Fruit fly (Drosophila melanogaster) whole organism, embryonic: ENCODE results near the gene CG10140.

Experiments used
- CG10543 ChIP-seq: fragments of 200-800 bp; sonication (Bioruptor generic); optimal IDR thresholded peaks from 3 replicates; lab custom pipeline; 2017; ENCODE audit warnings: missing biosample characterization, mild to moderate bottlenecking, missing genetic modification characterization, moderate library complexity
- CG11247 ChIP-seq: fragments of 200-800 bp; sonication (Bioruptor generic); IDR thresholded peaks from 2 replicates; pipeline ENCODE4 v1.3.6; 2022; ENCODE audit warnings: missing biosample characterization, missing genetic modification characterization
- CG14014 ChIP-seq: fragments of 200-800 bp; sonication (Bioruptor generic); IDR thresholded peaks from 2 replicates; pipeline ENCODE4 v1.3.6; 2022; ENCODE audit warnings: missing biosample characterization, missing genetic modification characterization
- CG1529 ChIP-seq: fragments of 200-800 bp; sonication (Bioruptor generic); optimal IDR thresholded peaks from 3 replicates; lab custom pipeline; 2018; ENCODE audit warnings: missing biosample characterization, missing genetic modification characterization
- CG15514 ChIP-seq: fragments of 200-800 bp; sonication (Bioruptor generic); optimal IDR thresholded peaks from 3 replicates; lab custom pipeline; 2017; ENCODE audit warnings: missing biosample characterization, missing genetic modification characterization, mild to moderate bottlenecking, moderate library complexity, missing genetic modification reagents
- CG18262 ChIP-seq: fragments of 200-800 bp; optimal IDR thresholded peaks from 3 replicates; lab custom pipeline; 2019; ENCODE audit warnings: missing biosample characterization, mild to moderate bottlenecking, missing genetic modification characterization, moderate library complexity
- CG2129 ChIP-seq: fragments of 200-800 bp; sonication (Bioruptor generic); IDR thresholded peaks from 2 replicates; pipeline ENCODE4 v1.3.6; 2022; ENCODE audit warnings: missing biosample characterization, missing genetic modification characterization; ENCODE audit not compliant: partially characterized antibody
- CG32767 ChIP-seq: fragments of 200-800 bp; sonication (Bioruptor generic); IDR thresholded peaks from 2 replicates; pipeline ENCODE4 v1.3.6; 2022; ENCODE audit warnings: missing biosample characterization, missing genetic modification characterization
- CG34422 ChIP-seq: fragments of 200-800 bp; sonication (Bioruptor generic); IDR thresholded peaks from 3 replicates; pipeline ENCODE4 v1.3.6; 2022; ENCODE audit warnings: missing biosample characterization, missing genetic modification characterization
- CG4617 ChIP-seq: fragments of 200-800 bp; sonication (Bioruptor generic); optimal IDR thresholded peaks from 3 replicates; lab custom pipeline; 2016; ENCODE audit warnings: missing biosample characterization, missing genetic modification characterization, borderline replicate concordance
- CG5245 ChIP-seq: fragments of 200-800 bp; sonication (Bioruptor generic); optimal IDR thresholded peaks from 3 replicates; lab custom pipeline; 2016; ENCODE audit warnings: missing biosample characterization, missing genetic modification characterization
- CG6791 ChIP-seq: fragments of 200-800 bp; sonication (Bioruptor generic); IDR thresholded peaks from 3 replicates; pipeline ENCODE4 v1.3.6; 2022; ENCODE audit warnings: missing biosample characterization, missing genetic modification characterization; ENCODE audit not compliant: partially characterized antibody
- CG7928 ChIP-seq: fragments of 200-800 bp; sonication (Bioruptor generic); optimal IDR thresholded peaks from 2 replicates; lab custom pipeline; 2017; ENCODE audit warnings: missing biosample characterization, mild to moderate bottlenecking, missing genetic modification characterization
- CG8765 ChIP-seq: fragments of 200-800 bp; sonication (Bioruptor generic); IDR thresholded peaks from 2 replicates; pipeline ENCODE4 v1.3.6; 2022; ENCODE audit warnings: missing biosample characterization, missing genetic modification characterization
- CG9215 ChIP-seq: fragments of 200-800 bp; sonication (Bioruptor generic); IDR thresholded peaks from 2 replicates; pipeline ENCODE4 v1.3.6; 2022; ENCODE audit warnings: missing biosample characterization, missing genetic modification characterization
- CG9727 ChIP-seq: fragments of 200-800 bp; sonication (Bioruptor generic); optimal IDR thresholded peaks from 3 replicates; lab custom pipeline; 2017; ENCODE audit warnings: missing biosample characterization, mild to moderate bottlenecking, missing genetic modification characterization
- CG9932 ChIP-seq: fragments of 200-800 bp; sonication (Bioruptor generic); IDR thresholded peaks from 2 replicates; pipeline ENCODE4 v1.3.6; 2022; ENCODE audit warnings: missing biosample characterization, missing genetic modification characterization
- D ChIP-seq, 2 experiments: fragments of 200-800 bp in 1 of 2; fragments of >200 bp in 1 of 2; sonication (Bioruptor generic) in 1 of 2; optimal IDR thresholded peaks; 2 replicates in 1 of 2; 3 replicates in 1 of 2; lab custom pipeline; 2017; ENCODE audit warnings: mild to moderate bottlenecking in 1 of 2, missing biosample characterization in 1 of 2, missing genetic modification characterization in 1 of 2, missing genetic modification reagents in 1 of 2
- Dbx ChIP-seq: fragments of 200-800 bp; sonication (Bioruptor generic); IDR thresholded peaks from 3 replicates; pipeline ENCODE4 v1.3.6; 2022; ENCODE audit warnings: missing biosample characterization, missing genetic modification characterization
- Doc3 ChIP-seq: fragments of 200-800 bp; sonication (Bioruptor generic); IDR thresholded peaks from 3 replicates; pipeline ENCODE4 v1.3.6; 2022; ENCODE audit warnings: missing biosample characterization, missing genetic modification characterization; ENCODE audit not compliant: partially characterized antibody
- ERR ChIP-seq: fragments of 200-800 bp; sonication (Bioruptor generic); optimal IDR thresholded peaks from 2 replicates; lab custom pipeline; 2016; ENCODE audit warnings: missing biosample characterization, missing genetic modification characterization
- Eip74EF ChIP-seq, 2 experiments: fragments of 200-800 bp in 1 of 2; fragments of >200 bp in 1 of 2; sonication (Bioruptor generic) in 1 of 2; optimal IDR thresholded peaks; 2 replicates each; lab custom pipeline; 2017 to 2019; ENCODE audit warnings: missing biosample characterization in 2 of 2, missing genetic modification characterization in 2 of 2, mild to moderate bottlenecking in 1 of 2, moderate library complexity in 1 of 2
- Ets97D ChIP-seq: fragments of 200-800 bp; sonication (Bioruptor generic); optimal IDR thresholded peaks from 3 replicates; lab custom pipeline; 2016; ENCODE audit warnings: missing biosample characterization, missing genetic modification characterization
- HLH4C ChIP-seq: fragments of 200-800 bp; sonication (Bioruptor generic); IDR thresholded peaks from 3 replicates; pipeline ENCODE4 v1.3.6; 2022; ENCODE audit warnings: missing biosample characterization, missing genetic modification characterization; ENCODE audit not compliant: partially characterized antibody
- Hr3 ChIP-seq: fragments of 200-800 bp; sonication (Bioruptor generic); optimal IDR thresholded peaks from 3 replicates; lab custom pipeline; 2016; ENCODE audit warnings: missing biosample characterization, missing genetic modification characterization
- Hr39 ChIP-seq: fragments of >200 bp; optimal IDR thresholded peaks from 2 replicates; lab custom pipeline; 2017
- Sin3A ChIP-seq: fragments of >200 bp; optimal IDR thresholded peaks from 2 replicates; lab custom pipeline; 2018
- YL-1 ChIP-seq: fragments of 200-800 bp; sonication (Bioruptor generic); optimal IDR thresholded peaks from 3 replicates; lab custom pipeline; 2017; ENCODE audit warnings: missing biosample characterization, mild to moderate bottlenecking, missing genetic modification characterization
- ab ChIP-seq: fragments of 200-800 bp; sonication (Bioruptor generic); optimal IDR thresholded peaks from 2 replicates; lab custom pipeline; 2016; ENCODE audit warnings: missing biosample characterization, missing genetic modification characterization
- bbx ChIP-seq: fragments of 200-800 bp; sonication (Bioruptor generic); IDR thresholded peaks from 2 replicates; pipeline ENCODE4 v1.3.6; 2022; ENCODE audit warnings: missing biosample characterization, missing genetic modification characterization; ENCODE audit not compliant: partially characterized antibody
- cwo ChIP-seq: fragments of 200-800 bp; sonication (Bioruptor generic); optimal IDR thresholded peaks from 3 replicates; lab custom pipeline; 2017; ENCODE audit warnings: missing biosample characterization, missing genetic modification characterization, mild to moderate bottlenecking, moderate library complexity, missing genetic modification reagents
- en ChIP-seq: fragments of 200-800 bp; sonication (Bioruptor generic); optimal IDR thresholded peaks from 2 replicates; lab custom pipeline; 2016; ENCODE audit warnings: missing biosample characterization, missing genetic modification characterization
- grau ChIP-seq: fragments of 200-800 bp; optimal IDR thresholded peaks from 3 replicates; lab custom pipeline; 2019; ENCODE audit warnings: missing biosample characterization, mild to moderate bottlenecking, missing genetic modification characterization, moderate library complexity
- gsb-n ChIP-seq: fragments of 200-800 bp; sonication (Bioruptor generic); optimal IDR thresholded peaks from 3 replicates; lab custom pipeline; 2018; ENCODE audit warnings: missing biosample characterization, mild to moderate bottlenecking, missing genetic modification characterization
- hb ChIP-seq: fragments of 200-800 bp; sonication (Bioruptor generic); IDR thresholded peaks from 3 replicates; pipeline ENCODE4 v1.3.6; 2022; ENCODE audit warnings: missing biosample characterization, missing genetic modification characterization; ENCODE audit not compliant: partially characterized antibody
- inv ChIP-seq: fragments of 200-800 bp; sonication (Bioruptor generic); IDR thresholded peaks from 2 replicates; pipeline ENCODE4 v1.3.6; 2022; ENCODE audit warnings: missing biosample characterization, missing genetic modification characterization; ENCODE audit not compliant: partially characterized antibody
- kay ChIP-seq: fragments of 200-800 bp; sonication (Bioruptor generic); optimal IDR thresholded peaks from 2 replicates; lab custom pipeline; 2016; ENCODE audit warnings: missing biosample characterization, missing genetic modification characterization
- knrl ChIP-seq: fragments of 200-800 bp; sonication (Bioruptor generic); IDR thresholded peaks from 3 replicates; pipeline ENCODE4 v1.3.6; 2022; ENCODE audit warnings: missing biosample characterization, missing genetic modification characterization; ENCODE audit not compliant: partially characterized antibody
- lab ChIP-seq: fragments of 200-800 bp; sonication (Bioruptor generic); optimal IDR thresholded peaks from 3 replicates; lab custom pipeline; 2017; ENCODE audit warnings: missing biosample characterization, missing genetic modification characterization, mild to moderate bottlenecking, moderate library complexity, missing genetic modification reagents
- nmo ChIP-seq: fragments of 200-800 bp; sonication (Bioruptor generic); optimal IDR thresholded peaks from 2 replicates; lab custom pipeline; 2018; ENCODE audit warnings: missing biosample characterization, mild to moderate bottlenecking, missing genetic modification characterization, moderate library complexity
- phol ChIP-seq: fragments of 200-800 bp; sonication (Bioruptor generic); optimal IDR thresholded peaks from 3 replicates; lab custom pipeline; 2018; ENCODE audit warnings: missing biosample characterization, mild to moderate bottlenecking, missing genetic modification characterization, moderate library complexity
- scrt ChIP-seq: fragments of 200-800 bp; sonication (Bioruptor generic); optimal IDR thresholded peaks from 2 replicates; lab custom pipeline; 2018; ENCODE audit warnings: missing biosample characterization, mild to moderate bottlenecking, missing genetic modification characterization, moderate library complexity
- stwl ChIP-seq: fragments of 200-800 bp; sonication (Bioruptor generic); optimal IDR thresholded peaks from 3 replicates; lab custom pipeline; 2018; ENCODE audit warnings: missing biosample characterization, mild to moderate bottlenecking, missing genetic modification characterization, moderate library complexity
- tll ChIP-seq, 2 experiments: fragments of 200-800 bp in 1 of 2; fragments of >200 bp in 1 of 2; sonication (Bioruptor generic) in 1 of 2; optimal IDR thresholded peaks; 2 replicates each; lab custom pipeline; 2017 to 2019; ENCODE audit warnings: missing biosample characterization in 2 of 2, missing genetic modification characterization in 2 of 2, mild to moderate bottlenecking in 1 of 2, moderate library complexity in 1 of 2
- trem ChIP-seq: fragments of 200-800 bp; optimal IDR thresholded peaks from 3 replicates; lab custom pipeline; 2019; ENCODE audit warnings: missing biosample characterization, mild to moderate bottlenecking, missing genetic modification characterization, moderate library complexity
- unpg ChIP-seq: fragments of 200-800 bp; sonication (Bioruptor generic); optimal IDR thresholded peaks from 3 replicates; lab custom pipeline; 2018; ENCODE audit warnings: missing biosample characterization, mild to moderate bottlenecking, missing genetic modification characterization, moderate library complexity
- zen2 ChIP-seq: fragments of 200-800 bp; sonication (Bioruptor generic); IDR thresholded peaks from 3 replicates; pipeline ENCODE4 v1.3.6; 2022; ENCODE audit warnings: missing biosample characterization, missing genetic modification characterization; ENCODE audit not compliant: partially characterized antibody

CG10140 gene

dm6 chr3L:13412200-13412885 lies 27.9 kb downstream of the CG10140 start, which contains the start of the genes CG10222 and flr (continued):
- TF ChIP-seq CG4617 (GFP tag; lab: Kevin White, UChicago), result peak; percentile 15
- no peak for TF ChIP-seq scrt (GFP tag; lab: Kevin White, UChicago)
- peak; percentile 69 for TF ChIP-seq hb
- TF ChIP-seq CG9215 (GFP tag; lab: Robert Waterston, UW), result 0 out of 2 replicates have a peak, but pooled peaks have one; percentile 8
- no peak for TF ChIP-seq cwo (GFP tag; lab: Kevin White, UChicago)
- no peak for TF ChIP-seq unpg (GFP tag; lab: Kevin White, UChicago)
- TF ChIP-seq zen2 (GFP tag; lab: Robert Waterston, UW), result 0 out of 3 replicates have a peak, but pooled peaks have one; percentile 10
- peak; percentile 53 for TF ChIP-seq nmo (GFP tag; lab: Kevin White, UChicago)
- TF ChIP-seq CG32767 (GFP tag; lab: Robert Waterston, UW), result no peak
- no peak for TF ChIP-seq CG7928 (GFP tag; lab: Kevin White, UChicago)
- peak; percentile 64 for TF ChIP-seq inv (GFP tag; lab: Robert Waterston, UW)
- peak; percentile 82 for TF ChIP-seq HLH4C (GFP tag; lab: Robert Waterston, UW)
- peak; percentile 6 for TF ChIP-seq grau
- TF ChIP-seq lab, result peak; percentile 20
- TF ChIP-seq CG18262 (tag; lab: Kevin White, UChicago), result peak; percentile 32
- no peak for TF ChIP-seq tll (GFP tag; optimal IDR thresholded peaks at IDR 0.05; lab: Kevin White, UChicago)
- no peak for TF ChIP-seq CG34422
- peak; percentile 68; the same call in 2 of the 3 replicates for TF ChIP-seq Doc3 (GFP tag; lab: Robert Waterston, UW)
- peak; percentile 41 for TF ChIP-seq trem (tag; lab: Kevin White, UChicago)
- peak; percentile 17 for TF ChIP-seq CG9727
- peak; percentile 11 for TF ChIP-seq gsb-n
- TF ChIP-seq CG5245 (GFP tag; lab: Kevin White, UChicago), result no peak
- TF ChIP-seq CG10543 (GFP tag; lab: Kevin White, UChicago), result peak; percentile 30
- TF ChIP-seq Dbx (GFP tag; lab: Robert Waterston, UW), result peak; percentile 42; the same call in 1 of the 3 replicates
- no peak for TF ChIP-seq ERR (GFP tag; lab: Kevin White, UChicago)
- TF ChIP-seq phol (tag; lab: Kevin White, UChicago), result peak; percentile 36
- TF ChIP-seq Ets97D (GFP tag; lab: Kevin White, UChicago), result peak; percentile 13
- TF ChIP-seq Sin3A (lab: Kevin White, UChicago), result peak; percentile 3
- peak; percentile 70 for TF ChIP-seq D (optimal IDR thresholded peaks at IDR 0.05; lab: Kevin White, UChicago)
- TF ChIP-seq D (GFP tag; optimal IDR thresholded peaks at IDR 0.05; lab: Kevin White, UChicago), result peak; percentile 27
- TF ChIP-seq Hr39 (lab: Kevin White, UChicago), result no peak
- TF ChIP-seq kay (GFP tag; lab: Kevin White, UChicago), result peak; percentile 24
- TF ChIP-seq ab, result no peak
- TF ChIP-seq CG2129 (GFP tag; lab: Robert Waterston, UW), result peak; percentile 46; the same call in 1 of the 2 replicates
- no peak for TF ChIP-seq CG8765
- peak; percentile 67 for TF ChIP-seq bbx (GFP tag; lab: Robert Waterston, UW)
- no peak for TF ChIP-seq CG14014 (GFP tag; lab: Robert Waterston, UW)
- TF ChIP-seq CG6791, result peak; percentile 75; the same call in 2 of the 3 replicates
- TF ChIP-seq CG1529 (GFP tag; lab: Kevin White, UChicago), result no peak
- TF ChIP-seq YL-1, result peak; percentile 1
- peak; percentile 56 for TF ChIP-seq CG9932 (GFP tag; lab: Robert Waterston, UW)
- no peak for TF ChIP-seq Eip74EF (GFP tag; optimal IDR thresholded peaks at IDR 0.05; lab: Kevin White, UChicago)
- TF ChIP-seq CG11247 (GFP tag; lab: Robert Waterston, UW), result no peak
- peak; percentile 40 for TF ChIP-seq CG15514 (GFP tag; lab: Kevin White, UChicago)
- no peak for TF ChIP-seq en (GFP tag; lab: Kevin White, UChicago)
- peak; percentile 57 for TF ChIP-seq stwl (tag; lab: Kevin White, UChicago)
- TF ChIP-seq Hr3 (GFP tag; lab: Kevin White, UChicago), result no peak
- TF ChIP-seq knrl (GFP tag; lab: Robert Waterston, UW), result peak; percentile 79
